Worm (Caenorhabditis elegans) whole organism, L4 larva: ENCODE results near the gene nhr-277.
A peak's percentile ranks its signal among the peaks of the same experiment; 100 is the strongest.

Source experiments
- F37D6.2 ChIP-seq: sonication (generic microtip); optimal IDR thresholded peaks from 2 replicates; lab custom pipeline; 2016; ENCODE audit warnings: mild to moderate bottlenecking, missing genetic modification characterization, missing compliant biosample characterization
- T20F7.1 ChIP-seq: fragments of 200-800 bp; sonication (Bioruptor generic); optimal IDR thresholded peaks from 2 replicates; lab custom pipeline; 2018; ENCODE audit warnings: mild to moderate bottlenecking, missing genetic modification characterization, missing compliant biosample characterization
- Y75B8A.6 ChIP-seq: fragments of 200-800 bp; sonication (Bioruptor generic); IDR thresholded peaks from 2 replicates; pipeline ENCODE4 v1.3.6; 2022; ENCODE audit warnings: missing genetic modification reagents, missing genetic modification characterization, missing compliant biosample characterization
- aha-1 ChIP-seq: fragments of 150-350 bp; peaks from one replicate; lab custom pipeline; 2014; ENCODE audit warnings: missing biosample characterization, missing genetic modification characterization
- aly-2 ChIP-seq: sonication (generic microtip); optimal IDR thresholded peaks from 2 replicates; lab custom pipeline; 2018; ENCODE audit warnings: missing biosample characterization, missing genetic modification characterization
- ama-1 ChIP-seq: fragments of 150-350 bp; optimal IDR thresholded peaks from 2 replicates; lab custom pipeline; 2014; ENCODE audit warnings: inconsistent platforms, mixed read lengths
- arid-1 ChIP-seq: fragments of 200-800 bp; sonication (Bioruptor generic); conservative IDR thresholded peaks from 2 replicates; pipeline ENCODE4 v1.3.6; 2022; ENCODE audit warnings: missing genetic modification reagents, missing genetic modification characterization, missing compliant biosample characterization
- ceh-20 ChIP-seq: fragments of 200-800 bp; sonication (Bioruptor generic); IDR thresholded peaks from 2 replicates; pipeline ENCODE4 v1.3.6; 2022; ENCODE audit warnings: missing genetic modification reagents, missing genetic modification characterization, missing compliant biosample characterization
- ceh-28 ChIP-seq: fragments of 150-350 bp; optimal IDR thresholded peaks from 2 replicates; lab custom pipeline; 2014; ENCODE audit warnings: missing biosample characterization, missing genetic modification reagents, missing genetic modification characterization
- ceh-32 ChIP-seq: sonication (generic microtip); optimal IDR thresholded peaks from 2 replicates; lab custom pipeline; 2016; ENCODE audit warnings: mild to moderate bottlenecking, missing genetic modification characterization, missing compliant biosample characterization; ENCODE audit not compliant: poor library complexity
- ceh-82 ChIP-seq: sonication (generic microtip); optimal IDR thresholded peaks from 2 replicates; lab custom pipeline; 2017; ENCODE audit warnings: missing biosample characterization, missing genetic modification characterization
- dmd-8 ChIP-seq: fragments of 200-800 bp; sonication (Bioruptor generic); IDR thresholded peaks from 2 replicates; pipeline ENCODE4 v1.3.6; 2022; ENCODE audit warnings: missing genetic modification characterization, missing compliant biosample characterization
- dve-1 ChIP-seq: sonication (generic microtip); optimal IDR thresholded peaks from 2 replicates; lab custom pipeline; 2017; ENCODE audit warnings: antibody characterized with exemption, mild to moderate bottlenecking, missing genetic modification characterization, missing compliant biosample characterization; ENCODE audit not compliant: insufficient read depth
- gei-8 ChIP-seq: fragments of 200-800 bp; sonication (Bioruptor generic); optimal IDR thresholded peaks from 2 replicates; lab custom pipeline; 2018; ENCODE audit warnings: mild to moderate bottlenecking, missing genetic modification characterization, missing compliant biosample characterization
- hif-1 ChIP-seq, 2 experiments: sonication (generic microtip); optimal IDR thresholded peaks; 2 replicates each; lab custom pipeline; 2016 to 2017; ENCODE audit warnings: missing compliant biosample characterization in 2 of 2, missing genetic modification characterization in 2 of 2, missing genetic modification reagents in 2 of 2, missing genotype in 2 of 2, mild to moderate bottlenecking in 1 of 2
- hlh-11 ChIP-seq: fragments of 200-800 bp; sonication (Bioruptor generic); optimal IDR thresholded peaks from 2 replicates; lab custom pipeline; 2018; ENCODE audit warnings: mild to moderate bottlenecking, missing genetic modification characterization, missing compliant biosample characterization
- hmg-1.1 ChIP-seq: fragments of 200-800 bp; sonication (Bioruptor generic); IDR thresholded peaks from 2 replicates; pipeline ENCODE4 v1.3.6; 2022; ENCODE audit warnings: missing genetic modification reagents, missing genetic modification characterization, missing compliant biosample characterization
- lim-7 ChIP-seq: fragments of 200-800 bp; sonication (Bioruptor generic); IDR thresholded peaks from 2 replicates; pipeline ENCODE4 v1.3.6; 2022; ENCODE audit warnings: missing genetic modification characterization, missing compliant biosample characterization
- lin-1 ChIP-seq: fragments of 200-800 bp; sonication (Bioruptor generic); IDR thresholded peaks from 2 replicates; pipeline ENCODE4 v1.3.6; 2022; ENCODE audit warnings: missing genetic modification reagents, missing genetic modification characterization, missing compliant biosample characterization
- lin-39 ChIP-seq: fragments of 150-350 bp; optimal IDR thresholded peaks from 2 replicates; lab custom pipeline; 2014; ENCODE audit warnings: missing biosample characterization, missing genetic modification reagents, missing genetic modification characterization
- lir-3 ChIP-seq: sonication (generic microtip); optimal IDR thresholded peaks from 2 replicates; lab custom pipeline; 2016; ENCODE audit warnings: mild to moderate bottlenecking, missing genetic modification characterization, missing compliant biosample characterization
- madf-5 ChIP-seq, 2 experiments: fragments of 200-800 bp; sonication (Bioruptor generic); IDR thresholded peaks; 2 replicates each; pipeline ENCODE4 v1.3.6; 2022; ENCODE audit warnings: missing compliant biosample characterization in 2 of 2, missing genetic modification characterization in 2 of 2
- mdl-1 ChIP-seq, 2 experiments: fragments of 150-350 bp in 1 of 2; sonication (generic microtip) in 1 of 2; optimal IDR thresholded peaks; 2 replicates each; lab custom pipeline; 2014 to 2017; ENCODE audit warnings: missing biosample characterization in 2 of 2, missing genetic modification characterization in 2 of 2
- mep-1 ChIP-seq: fragments of 150-350 bp; sonication (generic microtip); optimal IDR thresholded peaks from 3 replicates; lab custom pipeline; 2014; ENCODE audit warnings: missing biosample characterization, missing genetic modification characterization
- mes-2 ChIP-seq: sonication (generic microtip); optimal IDR thresholded peaks from 2 replicates; lab custom pipeline; 2016; ENCODE audit warnings: missing genotype, mild to moderate bottlenecking, missing genetic modification characterization, missing compliant biosample characterization; ENCODE audit not compliant: poor library complexity, severe bottlenecking
- mxl-2 ChIP-seq: fragments of 200-800 bp; sonication (Bioruptor generic); conservative IDR thresholded peaks from 2 replicates; pipeline ENCODE4 v1.3.6; 2022; ENCODE audit warnings: missing genetic modification reagents, missing genetic modification characterization, missing compliant biosample characterization
- mxl-3 ChIP-seq: fragments of 200-800 bp; sonication (Bioruptor generic); optimal IDR thresholded peaks from 2 replicates; lab custom pipeline; 2018; ENCODE audit warnings: mild to moderate bottlenecking, missing genetic modification characterization, missing compliant biosample characterization
- nhr-10 ChIP-seq: fragments of 150-350 bp; optimal IDR thresholded peaks from 2 replicates; lab custom pipeline; 2014; ENCODE audit warnings: missing biosample characterization, missing genetic modification characterization
- nhr-111 ChIP-seq: fragments of 200-800 bp; sonication (Bioruptor generic); optimal IDR thresholded peaks from 2 replicates; lab custom pipeline; 2018; ENCODE audit warnings: mild to moderate bottlenecking, missing genetic modification characterization, missing compliant biosample characterization
- nhr-237 ChIP-seq: sonication (generic microtip); optimal IDR thresholded peaks from 2 replicates; lab custom pipeline; 2017; ENCODE audit warnings: missing biosample characterization, missing genetic modification characterization
- nhr-42 ChIP-seq: fragments of 200-800 bp; sonication (Bioruptor generic); IDR thresholded peaks from 2 replicates; pipeline ENCODE4 v1.3.6; 2022; ENCODE audit warnings: missing genetic modification characterization, missing compliant biosample characterization
- nhr-48 ChIP-seq: sonication (generic microtip); optimal IDR thresholded peaks from 2 replicates; lab custom pipeline; 2016; ENCODE audit warnings: mild to moderate bottlenecking, missing genetic modification characterization, missing compliant biosample characterization
- nhr-77 ChIP-seq: fragments of 150-350 bp; optimal IDR thresholded peaks from 2 replicates; lab custom pipeline; 2014; ENCODE audit warnings: missing biosample characterization, missing genetic modification characterization
- pha-4 ChIP-seq, 2 experiments: fragments of 150-350 bp in 1 of 2; fragments of 200-800 bp in 1 of 2; sonication (Bioruptor generic) in 1 of 2; IDR thresholded peaks in 1 of 2; optimal IDR thresholded peaks in 1 of 2; 2 replicates each; pipeline versions ENCODE4 v1.3.6 to Lab custom; 2014 to 2022; ENCODE audit warnings: missing genetic modification characterization in 2 of 2, missing genetic modification reagents in 2 of 2, missing biosample characterization in 1 of 2, missing compliant biosample characterization in 1 of 2
- php-3 ChIP-seq: fragments of 200-800 bp; sonication (Bioruptor generic); IDR thresholded peaks from 2 replicates; pipeline ENCODE4 v1.3.6; 2022; ENCODE audit warnings: missing genetic modification reagents, missing genetic modification characterization, missing compliant biosample characterization
- rbr-2 ChIP-seq: sonication (generic microtip); optimal IDR thresholded peaks from 2 replicates; lab custom pipeline; 2016; ENCODE audit warnings: missing genotype, missing genetic modification characterization, missing compliant biosample characterization
- skn-1 ChIP-seq: fragments of 150-350 bp; optimal IDR thresholded peaks from 2 replicates; lab custom pipeline; 2014; ENCODE audit warnings: missing biosample characterization, missing genetic modification characterization
- snpc-4 ChIP-seq: fragments of 150-350 bp; optimal IDR thresholded peaks from 2 replicates; lab custom pipeline; 2014; ENCODE audit warnings: missing biosample characterization, missing genetic modification characterization
- spr-1 ChIP-seq: sonication (generic microtip); optimal IDR thresholded peaks from 2 replicates; lab custom pipeline; 2016; ENCODE audit warnings: mild to moderate bottlenecking, missing genetic modification characterization, missing compliant biosample characterization
- spr-3 ChIP-seq: fragments of 200-800 bp; sonication (Bioruptor generic); optimal IDR thresholded peaks from 2 replicates; lab custom pipeline; 2018; ENCODE audit warnings: mild to moderate bottlenecking, missing genetic modification characterization, missing compliant biosample characterization
- tag-97 ChIP-seq: fragments of 200-800 bp; sonication (Bioruptor generic); IDR thresholded peaks from 2 replicates; pipeline ENCODE4 v1.3.6; 2022; ENCODE audit warnings: missing genetic modification characterization, missing compliant biosample characterization
- unc-130 ChIP-seq: sonication (generic microtip); optimal IDR thresholded peaks from 2 replicates; lab custom pipeline; 2016; ENCODE audit warnings: missing genetic modification reagents, missing genetic modification characterization, missing compliant biosample characterization
- unc-39 ChIP-seq: sonication (generic microtip); optimal IDR thresholded peaks from 2 replicates; lab custom pipeline; 2017; ENCODE audit warnings: missing biosample characterization, missing genetic modification characterization
- unc-62 ChIP-seq, 3 experiments: fragments of 150-350 bp in 1 of 3; sonication (generic microtip); optimal IDR thresholded peaks in 2 of 3; peaks in 1 of 3; 1 replicate in 1 of 3; 2 replicates in 2 of 3; lab custom pipeline; 2014 to 2017; ENCODE audit warnings: missing biosample characterization in 3 of 3, missing genetic modification characterization in 3 of 3, missing genetic modification reagents in 3 of 3, missing genotype in 1 of 3
- vab-7 ChIP-seq: fragments of 200-800 bp; sonication (Bioruptor generic); IDR thresholded peaks from 2 replicates; pipeline ENCODE4 v1.3.6; 2022; ENCODE audit warnings: missing genetic modification reagents, missing genetic modification characterization, missing compliant biosample characterization
- ztf-11 ChIP-seq: fragments of 150-350 bp; optimal IDR thresholded peaks from 2 replicates; lab custom pipeline; 2014; ENCODE audit warnings: missing biosample characterization, missing genetic modification characterization
- ztf-7 ChIP-seq: fragments of 150-350 bp; optimal IDR thresholded peaks from 2 replicates; lab custom pipeline; 2014; ENCODE audit warnings: missing biosample characterization, missing genetic modification characterization

The nhr-277 gene

DNA sequence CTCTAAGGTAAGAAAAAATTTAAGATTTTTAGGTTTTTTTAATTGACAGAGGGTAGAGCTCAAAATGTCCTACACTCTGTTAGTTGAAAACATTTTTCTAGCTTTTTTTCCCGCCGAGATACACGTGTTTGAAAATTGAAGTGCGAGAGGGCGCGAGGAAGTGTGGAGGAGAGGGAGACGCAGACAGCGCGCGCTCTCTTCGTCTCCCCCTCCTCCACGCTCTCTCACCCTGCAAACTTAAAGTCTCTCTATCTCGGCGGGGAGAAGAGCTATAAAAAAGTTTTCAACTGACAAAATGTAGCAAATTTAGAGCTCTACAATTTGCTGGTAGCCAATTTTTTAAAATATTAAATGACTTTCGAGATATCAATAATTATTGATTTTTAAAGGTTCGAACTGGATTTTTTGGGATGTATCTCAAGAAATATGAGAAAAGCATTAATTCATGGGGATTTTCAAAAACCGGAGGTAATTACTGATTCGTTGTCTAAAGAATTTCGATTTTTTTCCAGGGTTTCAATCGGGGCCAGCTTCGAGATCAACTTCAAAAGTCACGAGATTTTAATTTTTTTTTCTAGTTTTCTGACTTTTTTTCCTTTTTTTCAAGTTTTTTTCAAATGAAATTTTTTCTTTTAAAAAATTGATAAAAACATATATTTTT, 22.4 kb downstream of the nhr-277 start (continued):
- TF ChIP-seq hmg-1.1 (GFP tag; lab: Robert Waterston, UW): peak; percentile 40; the same call in 1 of the 2 replicates
- no peak for TF ChIP-seq tag-97
- peak; percentile 49 for TF ChIP-seq arid-1 (GFP tag; lab: Robert Waterston, UW)
- peak; percentile 49; the same call in 1 of the 2 replicates for TF ChIP-seq pha-4 (GFP tag; IDR thresholded peaks at IDR 0.05; lab: Robert Waterston, UW)
- no peak for TF ChIP-seq pha-4 (tag; optimal IDR thresholded peaks at IDR 0.05; lab: Kevin White, UChicago)
- TF ChIP-seq, all 104 proteins: peak for 15

ce11 chrIV:2770067-2770466, 27.3 kb downstream of the nhr-277 start:
- TF ChIP-seq mxl-2 (no peak), unc-62 (GFP tag; optimal IDR thresholded peaks at IDR 0.05 in 1 of 2; lab: Kevin White, UChicago) (peak in 1 of 2 experiments; percentile 93), unc-62 (tag; optimal IDR thresholded peaks at IDR 0.05; lab: Kevin White, UChicago) (no peak), aha-1 (tag; lab: Kevin White, UChicago) (peak; percentile 38), ztf-7 (tag; lab: Kevin White, UChicago) (no peak), unc-39 (no peak), T20F7.1 (no peak), hlh-11 (tag; lab: Kevin White, UChicago) (no peak)

DNA sequence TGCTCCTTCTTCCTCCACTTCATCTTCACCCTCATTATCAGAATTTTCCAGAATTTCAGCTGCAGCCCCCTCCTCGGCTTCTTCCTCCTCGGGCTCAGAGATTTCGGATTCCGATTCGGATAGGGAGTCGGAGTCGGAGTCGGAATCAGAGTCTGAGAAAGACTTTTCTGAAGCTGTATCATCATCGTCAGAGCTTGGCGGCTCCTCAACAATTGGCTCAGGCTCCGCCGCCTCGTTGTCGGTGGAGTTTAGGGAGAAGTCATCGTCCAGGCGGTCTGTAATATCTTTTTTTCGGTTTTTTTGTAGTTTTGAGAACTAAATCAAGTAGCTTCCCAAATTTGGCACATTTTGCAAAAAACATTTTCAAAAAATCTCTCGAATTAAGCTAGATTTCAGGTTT, 28.0 kb downstream of the nhr-277 start:
- TF ChIP-seq ceh-32 (tag; lab: Kevin White, UChicago) (no peak), mes-2 (no peak), gei-8 (GFP tag; lab: Kevin White, UChicago) (no peak), nhr-237 (no peak), nhr-48 (tag; lab: Kevin White, UChicago) (no peak), aly-2 (tag; lab: Kevin White, UChicago) (no peak), nhr-111 (no peak), spr-1 (tag; lab: Kevin White, UChicago) (no peak), lin-1 (no peak), hlh-11 (tag; lab: Kevin White, UChicago) (no peak), ceh-20 (GFP tag; lab: Robert Waterston, UW) (no peak; the same call in 1 of the 2 replicates), ceh-28 (tag; lab: Kevin White, UChicago) (no peak), php-3 (GFP tag; lab: Robert Waterston, UW) (no peak), Y75B8A.6 (no peak), F37D6.2 (tag; lab: Kevin White, UChicago) (no peak), aha-1 (tag; lab: Kevin White, UChicago) (peak; percentile 93), mxl-3 (GFP tag; lab: Kevin White, UChicago) (no peak), lim-7 (GFP tag; lab: Robert Waterston, UW) (0 out of 2 replicates have a peak, but pooled peaks have one; percentile 37), ama-1 (lab: Kevin White, UChicago) (no peak), mdl-1 (tag; optimal IDR thresholded peaks at IDR 0.05; lab: Kevin White, UChicago) (no peak), snpc-4 (tag; lab: Kevin White, UChicago) (no peak), ztf-11 (no peak), unc-130 (no peak), mep-1 (tag; lab: Kevin White, UChicago) (no peak), skn-1 (tag; lab: Kevin White, UChicago) (no peak), vab-7 (GFP tag; lab: Robert Waterston, UW) (no peak), dmd-8 (GFP tag; lab: Robert Waterston, UW) (no peak), rbr-2 (tag; lab: Kevin White, UChicago) (no peak), arid-1 (GFP tag; lab: Robert Waterston, UW) (no peak), nhr-42 (GFP tag; lab: Robert Waterston, UW) (no peak), lir-3 (tag; lab: Kevin White, UChicago) (no peak), nhr-77 (tag; lab: Kevin White, UChicago) (no peak), madf-5 (GFP tag; IDR thresholded peaks at IDR 0.05; lab: Robert Waterston, UW) (no peak), spr-3 (GFP tag; lab: Kevin White, UChicago) (peak; percentile 12), lin-39 (no peak), ceh-82 (tag; lab: Kevin White, UChicago) (no peak), dve-1 (tag; lab: Kevin White, UChicago) (no peak), hif-1 (tag; optimal IDR thresholded peaks at IDR 0.05; lab: Kevin White, UChicago) (no peak), nhr-10 (tag; lab: Kevin White, UChicago) (no peak)
